Fruit fly (Drosophila melanogaster) whole organism, embryonic: ENCODE data around the gene CG7295.
A peak's percentile ranks its signal among the peaks of the same experiment; 100 is the strongest.

Experiments
- Adf1 ChIP-seq: fragments of 200-800 bp; sonication (Bioruptor generic); IDR thresholded peaks from 2 replicates; pipeline ENCODE4 v1.3.6; 2022; ENCODE audit warnings: missing biosample characterization, missing genetic modification characterization
- Awh ChIP-seq: fragments of 200-800 bp; sonication (Bioruptor generic); IDR thresholded peaks from 2 replicates; pipeline ENCODE4, ENCODE4 v1.3.6; 2022; ENCODE audit warnings: missing biosample characterization, missing genetic modification characterization
- CG10654 ChIP-seq: fragments of 200-800 bp; sonication (Bioruptor generic); optimal IDR thresholded peaks from 2 replicates; lab custom pipeline; 2016; ENCODE audit warnings: missing biosample characterization, missing genetic modification characterization
- CG11085 ChIP-seq: fragments of 200-800 bp; sonication (Bioruptor generic); IDR thresholded peaks from 2 replicates; pipeline ENCODE4 v1.3.6; 2022; ENCODE audit warnings: missing biosample characterization, missing genetic modification characterization
- CG11696 ChIP-seq: fragments of 200-800 bp; sonication (Bioruptor generic); IDR thresholded peaks from 2 replicates; pipeline ENCODE4 v1.3.6; 2022; ENCODE audit warnings: missing biosample characterization, missing genetic modification characterization
- CG12236 ChIP-seq: fragments of 200-800 bp; sonication (Bioruptor generic); optimal IDR thresholded peaks from 2 replicates; lab custom pipeline; 2016; ENCODE audit warnings: missing biosample characterization, missing genetic modification characterization
- CG13287 ChIP-seq: fragments of 200-800 bp; sonication (Bioruptor generic); IDR thresholded peaks from 2 replicates; pipeline ENCODE4 v1.3.6; 2022; ENCODE audit warnings: missing biosample characterization, missing genetic modification characterization; ENCODE audit not compliant: partially characterized antibody
- CG14965 ChIP-seq: fragments of 200-800 bp; sonication (Bioruptor generic); optimal IDR thresholded peaks from 2 replicates; lab custom pipeline; 2016; ENCODE audit warnings: missing biosample characterization, missing genetic modification characterization, borderline replicate concordance
- CG15479 ChIP-seq: fragments of 200-800 bp; sonication (Bioruptor generic); optimal IDR thresholded peaks from 3 replicates; lab custom pipeline; 2019; ENCODE audit warnings: missing biosample characterization, mild to moderate bottlenecking, missing genetic modification characterization, moderate library complexity
- CG16863 ChIP-seq: fragments of 200-800 bp; sonication (Bioruptor generic); optimal IDR thresholded peaks from 3 replicates; lab custom pipeline; 2016; ENCODE audit warnings: missing biosample characterization, missing genetic modification characterization
- CG17385 ChIP-seq: fragments of 200-800 bp; sonication (Bioruptor generic); optimal IDR thresholded peaks from 3 replicates; lab custom pipeline; 2018; ENCODE audit warnings: missing biosample characterization, mild to moderate bottlenecking, missing genetic modification characterization
- CG17802 ChIP-seq: fragments of 200-800 bp; sonication (Bioruptor generic); optimal IDR thresholded peaks from 2 replicates; lab custom pipeline; 2018; ENCODE audit warnings: missing biosample characterization, mild to moderate bottlenecking, missing genetic modification characterization, moderate library complexity
- CG2889 ChIP-seq: fragments of 200-800 bp; sonication (Bioruptor generic); IDR thresholded peaks from 3 replicates; pipeline ENCODE4 v1.3.6; 2022; ENCODE audit warnings: missing biosample characterization, missing genetic modification characterization
- CG30431 ChIP-seq: fragments of 200-800 bp; sonication (Bioruptor generic); optimal IDR thresholded peaks from 2 replicates; lab custom pipeline; 2017; ENCODE audit warnings: missing biosample characterization, missing genetic modification characterization
- CG31441 ChIP-seq: fragments of 200-800 bp; sonication (Bioruptor generic); IDR thresholded peaks from 2 replicates; pipeline ENCODE4 v1.3.6; 2022; ENCODE audit warnings: missing biosample characterization, missing genetic modification characterization
- CG3847 ChIP-seq: fragments of 200-800 bp; sonication (Bioruptor generic); IDR thresholded peaks from 2 replicates; pipeline ENCODE4 v1.3.6; 2022; ENCODE audit warnings: missing biosample characterization, missing genetic modification characterization
- CG6654 ChIP-seq: fragments of 200-800 bp; sonication (Bioruptor generic); optimal IDR thresholded peaks from 2 replicates; lab custom pipeline; 2017; ENCODE audit warnings: missing biosample characterization, mild to moderate bottlenecking, missing genetic modification characterization
- CG8290 ChIP-seq, 3 experiments: fragments of 200-800 bp; sonication (Bioruptor generic); optimal IDR thresholded peaks; 2 replicates each; lab custom pipeline; 2016 to 2019; ENCODE audit warnings: missing biosample characterization in 3 of 3, missing genetic modification characterization in 3 of 3, mild to moderate bottlenecking in 2 of 3, moderate library complexity in 1 of 3
- CG9215 ChIP-seq: fragments of 200-800 bp; sonication (Bioruptor generic); IDR thresholded peaks from 2 replicates; pipeline ENCODE4 v1.3.6; 2022; ENCODE audit warnings: missing biosample characterization, missing genetic modification characterization
- Fer2 ChIP-seq: fragments of 200-800 bp; sonication (Bioruptor generic); optimal IDR thresholded peaks from 2 replicates; lab custom pipeline; 2018; ENCODE audit warnings: missing biosample characterization, mild to moderate bottlenecking, missing genetic modification characterization, moderate library complexity
- Gug ChIP-seq: fragments of 200-800 bp; sonication (Bioruptor generic); IDR thresholded peaks from 4 replicates; pipeline ENCODE4 v1.3.6; 2022; ENCODE audit warnings: missing biosample characterization, missing genetic modification characterization
- HHEX ChIP-seq: fragments of 200-800 bp; sonication (Bioruptor generic); optimal IDR thresholded peaks from 3 replicates; lab custom pipeline; 2017; ENCODE audit warnings: missing biosample characterization, mild to moderate bottlenecking, missing genetic modification characterization, missing genetic modification reagents
- Hmx ChIP-seq: fragments of 200-800 bp; sonication (Bioruptor generic); optimal IDR thresholded peaks from 2 replicates; lab custom pipeline; 2016; ENCODE audit warnings: missing biosample characterization, missing genetic modification characterization
- Poxn ChIP-seq: fragments of 200-800 bp; sonication (Bioruptor generic); IDR thresholded peaks from 2 replicates; pipeline ENCODE4 v1.3.6; 2022; ENCODE audit warnings: missing biosample characterization, missing genetic modification characterization
- Spps ChIP-seq: fragments of 200-800 bp; sonication (Bioruptor generic); optimal IDR thresholded peaks from 2 replicates; lab custom pipeline; 2018; ENCODE audit warnings: missing biosample characterization, mild to moderate bottlenecking, missing genetic modification characterization
- Tbp ChIP-seq: fragments of >200 bp; optimal IDR thresholded peaks from 2 replicates; lab custom pipeline; 2018; ENCODE audit warnings: missing biosample characterization, missing genetic modification characterization
- dysf ChIP-seq: fragments of 200-800 bp; sonication (Bioruptor generic); IDR thresholded peaks from 3 replicates; pipeline ENCODE4 v1.3.6; 2022; ENCODE audit warnings: missing biosample characterization, missing genetic modification characterization
- ems ChIP-seq: fragments of 200-800 bp; sonication (Bioruptor generic); optimal IDR thresholded peaks from 3 replicates; lab custom pipeline; 2016; ENCODE audit warnings: missing biosample characterization, missing genetic modification characterization
- en ChIP-seq: fragments of 200-800 bp; sonication (Bioruptor generic); optimal IDR thresholded peaks from 2 replicates; lab custom pipeline; 2016; ENCODE audit warnings: missing biosample characterization, missing genetic modification characterization
- ewg ChIP-seq: fragments of 200-800 bp; sonication (Bioruptor generic); optimal IDR thresholded peaks from 3 replicates; lab custom pipeline; 2017; ENCODE audit warnings: mild to moderate bottlenecking, missing biosample characterization, missing genetic modification reagents, missing genetic modification characterization
- fd3F ChIP-seq: fragments of 200-800 bp; sonication (Bioruptor generic); optimal IDR thresholded peaks from 2 replicates; lab custom pipeline; 2018; ENCODE audit warnings: missing biosample characterization, mild to moderate bottlenecking, missing genetic modification characterization, moderate library complexity
- fd64A ChIP-seq: fragments of 200-800 bp; sonication (Bioruptor generic); optimal IDR thresholded peaks from 3 replicates; lab custom pipeline; 2018; ENCODE audit warnings: missing biosample characterization, mild to moderate bottlenecking, missing genetic modification characterization
- gfzf ChIP-seq: fragments of 200-800 bp; sonication (Bioruptor generic); optimal IDR thresholded peaks from 2 replicates; lab custom pipeline; 2016; ENCODE audit warnings: missing biosample characterization, mild to moderate bottlenecking, missing genetic modification characterization, moderate library complexity
- kay ChIP-seq: fragments of 200-800 bp; sonication (Bioruptor generic); optimal IDR thresholded peaks from 2 replicates; lab custom pipeline; 2016; ENCODE audit warnings: missing biosample characterization, missing genetic modification characterization
- kni ChIP-seq: fragments of 200-800 bp; sonication (Bioruptor generic); optimal IDR thresholded peaks from 3 replicates; lab custom pipeline; 2017; ENCODE audit warnings: mild to moderate bottlenecking, missing biosample characterization, missing genetic modification reagents, missing genetic modification characterization
- nerfin-2 ChIP-seq: fragments of 200-800 bp; sonication (Bioruptor generic); IDR thresholded peaks from 2 replicates; pipeline ENCODE4 v1.3.6; 2022; ENCODE audit warnings: missing biosample characterization, missing genetic modification characterization; ENCODE audit not compliant: partially characterized antibody
- nom ChIP-seq: fragments of 200-800 bp; sonication (Bioruptor generic); optimal IDR thresholded peaks from 2 replicates; lab custom pipeline; 2017; ENCODE audit warnings: missing biosample characterization, missing genetic modification characterization, mild to moderate bottlenecking, moderate library complexity, missing genetic modification reagents
- odd ChIP-seq: fragments of 200-800 bp; sonication (Bioruptor generic); optimal IDR thresholded peaks from 2 replicates; lab custom pipeline; 2017; ENCODE audit warnings: missing biosample characterization, mild to moderate bottlenecking, missing genetic modification characterization
- pum ChIP-seq: fragments of 200-800 bp; sonication (Bioruptor generic); optimal IDR thresholded peaks from 2 replicates; lab custom pipeline; 2016; ENCODE audit warnings: missing biosample characterization, missing genetic modification characterization
- repo ChIP-seq: fragments of 200-800 bp; sonication (Bioruptor generic); optimal IDR thresholded peaks from 2 replicates; lab custom pipeline; 2016; ENCODE audit warnings: missing biosample characterization, missing genetic modification characterization
- row ChIP-seq: fragments of 200-800 bp; sonication (Bioruptor generic); IDR thresholded peaks from 3 replicates; pipeline ENCODE4 v1.3.6; 2022; ENCODE audit warnings: missing biosample characterization, missing genetic modification characterization
- schlank ChIP-seq: fragments of 200-800 bp; sonication (Bioruptor generic); optimal IDR thresholded peaks from 2 replicates; lab custom pipeline; 2018; ENCODE audit warnings: missing biosample characterization, mild to moderate bottlenecking, missing genetic modification characterization
- sob ChIP-seq: fragments of 200-800 bp; sonication (Bioruptor generic); IDR thresholded peaks from 2 replicates; pipeline ENCODE4 v1.3.6; 2022; ENCODE audit warnings: missing biosample characterization, missing genetic modification characterization
- sqz ChIP-seq: fragments of 200-800 bp; sonication (Bioruptor generic); optimal IDR thresholded peaks from 3 replicates; lab custom pipeline; 2018; ENCODE audit warnings: missing biosample characterization, mild to moderate bottlenecking, missing genetic modification characterization
- sr ChIP-seq: fragments of 200-800 bp; sonication (Bioruptor generic); IDR thresholded peaks from 3 replicates; pipeline ENCODE4 v1.3.6; 2022; ENCODE audit warnings: missing biosample characterization, missing genetic modification characterization
- tll ChIP-seq, 2 experiments: fragments of 200-800 bp in 1 of 2; fragments of >200 bp in 1 of 2; sonication (Bioruptor generic) in 1 of 2; optimal IDR thresholded peaks; 2 replicates each; lab custom pipeline; 2017 to 2019; ENCODE audit warnings: missing biosample characterization in 2 of 2, missing genetic modification characterization in 2 of 2, mild to moderate bottlenecking in 1 of 2, moderate library complexity in 1 of 2
- trem ChIP-seq: fragments of 200-800 bp; optimal IDR thresholded peaks from 3 replicates; lab custom pipeline; 2019; ENCODE audit warnings: missing biosample characterization, mild to moderate bottlenecking, missing genetic modification characterization, moderate library complexity
- unc-4 ChIP-seq: fragments of 200-800 bp; sonication (Bioruptor generic); IDR thresholded peaks from 2 replicates; pipeline ENCODE4 v1.3.6; 2022; ENCODE audit warnings: missing biosample characterization, missing genetic modification characterization; ENCODE audit not compliant: partially characterized antibody
- zf30C ChIP-seq: fragments of 200-800 bp; sonication (Bioruptor generic); optimal IDR thresholded peaks from 3 replicates; lab custom pipeline; 2018; ENCODE audit warnings: missing biosample characterization, mild to moderate bottlenecking, missing genetic modification characterization
- zfh2 ChIP-seq: fragments of 200-800 bp; sonication (Bioruptor generic); optimal IDR thresholded peaks from 2 replicates; lab custom pipeline; 2016; ENCODE audit warnings: missing biosample characterization, missing genetic modification characterization

CG7295 gene

dm6 chr2L:1886533-1887183 is 17.1 kb downstream of the CG7295 start (continued):
- TF ChIP-seq Spps (tag; lab: Kevin White, UChicago) (no peak), CG12236 (GFP tag; lab: Kevin White, UChicago) (no peak), tll (GFP tag; optimal IDR thresholded peaks at IDR 0.05; lab: Kevin White, UChicago) (peak in 1 of 2 experiments; percentile 74), ewg (GFP tag; lab: Kevin White, UChicago) (no peak), pum (GFP tag; lab: Kevin White, UChicago) (no peak), CG3847 (GFP tag; lab: Robert Waterston, UW) (no peak), CG30431 (GFP tag; lab: Kevin White, UChicago) (no peak), CG11696 (no peak), Poxn (GFP tag; lab: Robert Waterston, UW) (no peak), CG13287 (GFP tag; lab: Robert Waterston, UW) (no peak), CG16863 (GFP tag; lab: Kevin White, UChicago) (no peak), CG11085 (GFP tag; lab: Robert Waterston, UW) (no peak), odd (GFP tag; lab: Kevin White, UChicago) (no peak), unc-4 (GFP tag; lab: Robert Waterston, UW) (no peak), nerfin-2 (no peak), Adf1 (GFP tag; lab: Robert Waterston, UW) (no peak), nom (GFP tag; lab: Kevin White, UChicago) (peak; percentile 51), Hmx (GFP tag; lab: Kevin White, UChicago) (no peak), dysf (GFP tag; lab: Robert Waterston, UW) (no peak), kni (peak; percentile 75), CG14965 (no peak), CG2889 (GFP tag; lab: Robert Waterston, UW) (no peak), schlank (tag; lab: Kevin White, UChicago) (no peak), sob (GFP tag; lab: Robert Waterston, UW) (no peak), kay (GFP tag; lab: Kevin White, UChicago) (no peak), CG17802 (tag; lab: Kevin White, UChicago) (no peak), sr (no peak), CG6654 (no peak), zfh2 (GFP tag; lab: Kevin White, UChicago) (no peak), gfzf (no peak), row (0 out of 3 replicates have a peak, but pooled peaks have one; percentile 11), zf30C (GFP tag; lab: Kevin White, UChicago) (peak; percentile 85), CG17385 (GFP tag; lab: Kevin White, UChicago) (no peak), Gug (GFP tag; lab: Robert Waterston, UW) (no peak), sqz (GFP tag; lab: Kevin White, UChicago) (no peak), CG31441 (GFP tag; lab: Robert Waterston, UW) (no peak), CG8290 (GFP tag; optimal IDR thresholded peaks at IDR 0.05; lab: Kevin White, UChicago) (no peak), CG8290 (tag; optimal IDR thresholded peaks at IDR 0.05; lab: Kevin White, UChicago) (no peak), CG10654 (GFP tag; lab: Kevin White, UChicago) (no peak), repo (GFP tag; lab: Kevin White, UChicago) (no peak), Fer2 (tag; lab: Kevin White, UChicago) (no peak), fd64A (GFP tag; lab: Kevin White, UChicago) (no peak), fd3F (GFP tag; lab: Kevin White, UChicago) (no peak), en (GFP tag; lab: Kevin White, UChicago) (no peak), trem (tag; lab: Kevin White, UChicago) (no peak), ems (GFP tag; lab: Kevin White, UChicago) (no peak), CG15479 (GFP tag; lab: Kevin White, UChicago) (peak; percentile 0), HHEX (GFP tag; lab: Kevin White, UChicago) (no peak), Tbp (GFP tag; lab: Kevin White, UChicago) (no peak), Awh (no peak), CG9215 (GFP tag; lab: Robert Waterston, UW) (no peak)
